Fruit fly (Drosophila melanogaster): Measurements from ENCODE around the gene Blos4.

DNA sequence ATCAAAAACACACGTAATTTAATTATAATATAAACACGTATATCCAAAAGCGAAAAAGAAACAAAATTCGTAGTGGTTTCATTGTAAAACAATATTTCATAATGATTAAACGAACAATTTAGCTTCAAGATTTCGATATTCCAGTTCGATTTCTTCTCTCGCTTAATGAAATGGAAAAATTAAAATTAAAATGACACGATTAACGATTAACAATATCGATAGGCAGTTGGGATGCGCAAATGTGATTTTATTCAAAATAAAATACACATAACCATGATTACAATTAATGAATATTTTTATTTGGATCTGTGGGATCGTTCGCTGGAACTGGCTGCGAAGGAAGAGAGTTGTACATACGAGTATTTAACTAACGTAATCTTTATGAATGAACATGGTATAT lies 2.8 kb upstream of the Blos4 start:
- TF ChIP-seq CG8478 (optimal IDR thresholded peaks at IDR 0.05) = no peak
- no peak for TF ChIP-seq usp (GFP tag; optimal IDR thresholded peaks at IDR 0.05)
- TF ChIP-seq EcR (GFP tag; optimal IDR thresholded peaks at IDR 0.05) = no peak
- no peak for TF ChIP-seq Dll (optimal IDR thresholded peaks at IDR 0.05)

Data from whole organism.